Fruit fly (Drosophila melanogaster) S2 (cell line): ENCODE results near the gene GstO1.

ENCODE experiments used
- CG8478 ChIP-seq: fragments of >200 bp; optimal IDR thresholded peaks from 2 replicates; lab custom pipeline; 2018
- CTCF ChIP-seq, 2 experiments: fragments of >200 bp; optimal IDR thresholded peaks; 2 replicates each; lab custom pipeline; 2018

- TF ChIP-seq CTCF (optimal IDR thresholded peaks at IDR 0.05; lab: Kevin White, UChicago) (no peak), CG8478 (lab: Kevin White, UChicago) (no peak)
These were observed 15.8 kb upstream of the GstO1 start for dm6 chr3L:8540509-8540908.
